Worm (Caenorhabditis elegans): ENCODE measurements around the gene sru-24.
A peak's percentile ranks its signal among the peaks of the same experiment; 100 is the strongest.

sru-24 gene

DNA sequence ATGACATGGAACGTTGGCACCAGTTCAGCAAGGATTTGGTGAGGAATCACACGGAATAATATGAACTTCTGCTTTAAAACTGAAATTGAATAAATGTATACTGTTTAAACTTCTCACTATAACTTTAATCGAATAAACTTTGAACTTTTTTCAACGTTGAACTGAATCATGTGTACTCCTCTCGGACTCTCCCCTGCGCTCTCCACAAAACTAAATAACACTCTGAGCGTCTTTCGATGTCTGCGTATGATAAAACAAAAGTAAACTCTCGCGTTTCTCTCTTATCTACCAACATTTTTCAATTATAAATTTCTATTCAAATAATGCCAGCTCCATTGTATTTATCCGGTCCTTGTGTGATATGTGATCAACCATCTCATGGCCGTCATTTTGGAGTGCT is 39.4 kb downstream of the sru-24 start:
- TF ChIP-seq unc-62 (GFP tag; optimal IDR thresholded peaks at IDR 0.05), result no peak

DNA sequence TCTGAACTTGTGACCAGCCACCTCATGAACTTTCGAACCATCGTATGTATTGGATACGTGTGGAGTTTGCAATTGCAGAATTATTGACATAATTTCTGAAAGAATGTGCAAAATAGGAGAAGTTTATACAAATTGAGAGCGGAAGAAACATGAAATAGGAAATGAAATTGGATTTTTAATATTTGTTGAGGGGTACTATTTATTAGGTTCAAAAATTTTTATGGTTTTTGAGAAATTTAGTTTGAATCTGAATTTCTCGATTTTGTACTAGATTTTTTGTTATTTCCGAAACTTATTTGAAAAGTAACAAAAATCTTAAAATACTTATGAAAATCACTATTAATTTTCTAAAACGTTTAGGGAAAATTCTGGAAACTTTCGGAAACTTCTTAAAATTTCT is 42.7 kb downstream of the sru-24 start, which contains the start of gene F48G7.9:
Gene F48G7.9, minus strand, starts transcription at position 101 of the 400 bp plus-strand sequence.
- TF ChIP-seq unc-62 (GFP tag; optimal IDR thresholded peaks at IDR 0.05), result no peak

DNA sequence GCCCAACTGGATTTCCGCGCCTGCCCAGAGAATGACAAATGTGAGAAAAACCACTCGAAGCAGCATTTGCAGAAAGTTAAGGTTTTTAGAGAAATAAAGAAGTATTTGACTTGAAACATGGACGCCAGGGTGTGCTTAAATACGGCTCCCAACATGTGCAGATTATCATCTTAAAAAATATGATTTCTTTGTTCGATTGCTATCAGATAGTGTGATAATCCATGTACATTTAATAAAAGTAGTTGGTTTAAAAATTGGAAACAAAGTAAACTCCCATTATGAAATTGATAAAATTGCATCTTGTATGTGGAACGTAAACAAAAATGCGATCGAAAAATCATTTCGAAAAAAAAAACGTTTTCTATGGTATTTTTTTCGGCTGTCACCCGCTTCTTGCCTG is 43.7 kb downstream of the sru-24 start, which contains the start of gene F48G7.8:
Gene F48G7.8, minus strand, starts transcription at position 101 of the 400 bp plus-strand sequence.
- TF ChIP-seq unc-62 (GFP tag; optimal IDR thresholded peaks at IDR 0.05), result no peak

DNA sequence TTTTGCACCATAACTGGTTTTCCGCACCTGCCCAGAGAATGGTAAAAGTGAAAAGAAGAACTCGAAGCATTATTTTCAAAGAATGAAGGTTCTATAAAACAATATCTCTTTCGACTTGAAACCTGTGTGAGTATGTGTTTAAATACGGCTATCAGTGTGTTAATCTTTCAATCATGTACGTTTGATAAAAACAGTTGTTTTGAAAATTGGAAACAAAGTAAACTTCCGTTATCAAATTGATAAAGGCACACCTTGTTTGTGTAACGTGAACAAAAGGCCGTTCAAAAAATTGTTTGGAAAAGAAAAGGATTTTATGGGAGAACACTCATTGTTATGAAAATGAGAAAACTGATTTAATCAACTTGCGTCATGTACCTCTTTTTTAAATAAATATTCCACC is 44.9 kb downstream of the sru-24 start, which contains the start of gene F48G7.7:
Gene F48G7.7, minus strand, starts transcription at position 101 of the 400 bp plus-strand sequence.
- TF ChIP-seq unc-62 (GFP tag; optimal IDR thresholded peaks at IDR 0.05), result no peak

DNA sequence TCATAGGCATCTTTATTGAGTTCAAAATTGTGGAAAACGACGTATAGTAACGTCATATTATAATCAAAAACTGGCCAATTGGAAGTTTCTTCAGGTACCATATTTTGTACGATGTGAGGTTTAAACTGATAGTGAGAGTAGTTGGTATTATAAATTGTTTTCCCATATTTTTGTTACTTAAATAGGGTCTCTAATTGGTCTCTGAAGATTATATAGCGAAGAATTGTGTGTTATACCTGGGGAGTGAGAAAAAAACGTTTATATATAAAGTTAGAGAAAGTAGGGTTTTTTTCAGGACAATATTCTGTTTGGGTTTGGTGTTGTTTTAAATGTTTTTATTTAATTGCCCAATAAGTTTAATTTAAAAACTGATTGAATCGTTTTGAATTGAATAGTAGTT is 46.3 kb downstream of the sru-24 start, which contains the start of gene srt-17:
Gene srt-17, minus strand, starts transcription at position 101 of the 400 bp plus-strand sequence.
- TF ChIP-seq unc-62 (GFP tag; optimal IDR thresholded peaks at IDR 0.05), result no peak

DNA sequence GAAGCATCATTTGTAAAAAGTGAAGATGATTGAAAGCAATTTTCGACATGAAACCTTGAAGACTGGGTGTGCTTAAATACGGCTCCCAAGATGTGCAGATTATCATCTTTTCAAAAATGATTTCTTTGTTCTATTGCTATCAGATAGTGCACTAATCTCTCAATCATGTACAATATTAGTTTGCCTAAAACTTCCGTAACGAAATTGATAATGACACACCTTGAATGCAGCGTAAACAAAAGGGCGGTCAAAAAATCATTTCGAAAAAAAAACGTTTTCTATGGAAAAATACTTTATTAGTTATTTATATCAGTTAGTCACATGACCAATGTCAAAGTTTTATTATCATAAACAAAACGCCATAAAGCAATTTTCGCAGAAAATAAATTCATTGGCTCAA is 48.3 kb downstream of the sru-24 start, which contains the start of gene F48G7.5:
Gene F48G7.5, minus strand, starts transcription at position 34 of the 400 bp plus-strand sequence.
- TF ChIP-seq unc-62 (GFP tag; optimal IDR thresholded peaks at IDR 0.05), result no peak

DNA sequence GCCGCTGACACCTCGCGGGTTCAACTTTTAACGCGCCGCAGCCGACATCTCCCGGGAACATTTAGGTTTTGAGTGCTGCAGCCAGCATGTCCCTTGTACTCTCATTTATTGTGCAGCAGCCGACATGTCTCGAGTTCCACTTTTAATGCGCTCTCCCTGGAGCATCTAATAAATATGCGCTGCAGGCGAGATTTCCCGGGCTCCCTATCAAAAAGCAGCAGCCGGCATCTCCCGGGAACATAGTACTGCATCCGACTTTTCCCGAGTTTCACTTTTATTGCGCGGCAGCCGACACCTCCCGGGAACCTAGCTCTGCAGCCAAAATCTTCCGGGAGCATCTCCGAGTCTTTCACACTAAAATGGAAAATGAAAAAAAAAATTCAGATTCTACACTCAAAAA is 50.3 kb downstream of the sru-24 start:
- no peak for TF ChIP-seq unc-62 (GFP tag; optimal IDR thresholded peaks at IDR 0.05)

DNA sequence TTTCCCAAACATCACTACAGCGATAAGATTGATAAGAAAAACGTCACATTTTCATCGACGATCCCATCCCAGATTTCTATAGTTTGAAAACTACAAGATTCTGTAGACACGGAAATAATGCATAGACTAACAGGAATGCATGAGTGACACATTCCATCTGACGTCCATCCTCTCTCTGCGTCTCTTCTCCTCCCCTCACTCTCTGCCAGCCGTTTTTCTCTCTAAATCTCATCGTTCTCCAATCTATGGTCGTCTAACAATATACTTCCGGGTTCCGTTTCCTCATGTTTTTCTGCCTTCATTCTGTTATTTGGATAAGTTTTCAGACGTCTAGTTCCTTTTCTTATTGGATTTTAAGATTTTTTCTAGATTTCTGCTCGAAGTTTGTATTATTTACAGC is 52.2 kb downstream of the sru-24 start, which contains the start of gene F48G7.4:
Gene F48G7.4, plus strand, starts transcription at position 400 of the 400 bp plus-strand sequence.
- TF ChIP-seq unc-62 (GFP tag; optimal IDR thresholded peaks at IDR 0.05), result peak; percentile 31

DNA sequence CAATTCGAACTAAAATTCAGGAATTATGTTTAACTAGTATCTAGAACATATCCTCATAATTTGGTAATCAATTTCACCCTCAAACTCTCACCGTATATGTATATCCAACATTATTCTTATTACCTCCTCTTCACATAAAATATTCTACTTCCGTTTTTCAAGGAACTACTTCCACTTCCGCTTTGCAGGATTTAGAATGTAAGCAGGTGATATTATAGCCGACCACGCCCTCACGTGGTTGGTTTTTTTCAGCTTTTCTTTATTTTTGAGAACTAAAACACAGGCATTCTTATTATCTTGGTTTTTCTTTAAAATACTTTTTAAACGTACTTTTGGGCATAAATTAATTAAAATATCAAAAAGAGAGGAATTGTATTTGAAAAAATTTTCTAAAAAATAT is 53.3 kb downstream of the sru-24 start:
- TF ChIP-seq unc-62 (GFP tag; optimal IDR thresholded peaks at IDR 0.05), result no peak
